Fruit fly (Drosophila melanogaster): ENCODE data around the gene Gr28b.
A peak's percentile ranks its signal among the peaks of the same experiment; 100 is the strongest.

Gene Gr28b

DNA sequence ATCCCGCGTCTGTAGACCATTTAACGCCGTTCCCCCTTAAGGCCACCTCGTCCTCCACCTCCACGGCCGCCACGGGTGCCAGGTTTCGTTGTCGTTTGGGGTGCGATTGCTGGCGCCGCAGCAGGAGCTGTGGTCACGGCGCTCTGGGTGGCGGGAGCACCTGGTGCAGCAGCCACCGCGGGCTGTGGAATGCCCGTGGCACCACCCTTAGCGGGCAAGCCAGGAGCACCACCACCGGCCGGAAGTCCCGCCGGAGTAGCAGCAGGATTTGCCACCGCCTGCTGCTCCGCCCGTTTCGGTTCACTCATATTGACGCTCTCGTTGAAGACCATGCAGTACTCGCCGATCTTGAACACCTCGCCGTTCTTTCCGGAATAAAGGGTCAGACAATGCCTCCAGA, 53.0 kb downstream of the Gr28b start (continued):
- TF ChIP-seq repo (GFP tag; optimal IDR thresholded peaks at IDR 0.05) (peak; percentile 22), CG2875 (GFP tag; optimal IDR thresholded peaks at IDR 0.05) (no peak), pho (GFP tag; optimal IDR thresholded peaks at IDR 0.05) (no peak), tin (GFP tag; optimal IDR thresholded peaks at IDR 0.05) (no peak), bowl (GFP tag; IDR thresholded peaks at IDR 0.05) (no peak), nom (GFP tag; optimal IDR thresholded peaks at IDR 0.05) (no peak), CkIIα-i1 (GFP tag; IDR thresholded peaks at IDR 0.05) (no peak), wdn (GFP tag; IDR thresholded peaks at IDR 0.05) (no peak), CG9817 (tag; optimal IDR thresholded peaks at IDR 0.05) (no peak), CG11504 (tag; optimal IDR thresholded peaks at IDR 0.05) (no peak), cas (GFP tag; IDR thresholded peaks at IDR 0.05) (peak; percentile 12; the same call in 1 of the 2 replicates), trem (tag; optimal IDR thresholded peaks at IDR 0.05) (no peak), hkb (optimal IDR thresholded peaks at IDR 0.05) (no peak), hkb (GFP tag; IDR thresholded peaks at IDR 0.05) (0 out of 2 replicates have a peak, but pooled peaks have one; percentile 19), CG1832 (GFP tag; optimal IDR thresholded peaks at IDR 0.05) (peak; percentile 16), CG17829 (tag; optimal IDR thresholded peaks at IDR 0.05) (no peak), prd (optimal IDR thresholded peaks at IDR 0.05) (no peak), prd (GFP tag; IDR thresholded peaks at IDR 0.05) (0 out of 3 replicates have a peak, but pooled peaks have one; percentile 15), CG4707 (GFP tag; optimal IDR thresholded peaks at IDR 0.05) (no peak), ara (GFP tag; IDR thresholded peaks at IDR 0.05) (0 out of 2 replicates have a peak, but pooled peaks have one; percentile 29), CG6791 (GFP tag; IDR thresholded peaks at IDR 0.05; ENCODE audit: partially characterized antibody) (0 out of 3 replicates have a peak, but pooled peaks have one; percentile 38), Bteb2 (GFP tag; optimal IDR thresholded peaks at IDR 0.05) (no peak), dati (GFP tag; IDR thresholded peaks at IDR 0.05) (no peak), hb (GFP tag; IDR thresholded peaks at IDR 0.05; ENCODE audit: partially characterized antibody) (no peak), CG11247 (GFP tag; IDR thresholded peaks at IDR 0.05) (peak; percentile 24; the same call in 1 of the 2 replicates), caup (GFP tag; optimal IDR thresholded peaks at IDR 0.05; ENCODE audit: severe bottlenecking) (no peak), CG5245 (GFP tag; optimal IDR thresholded peaks at IDR 0.05) (no peak), Dref (GFP tag; IDR thresholded peaks at IDR 0.05) (peak; percentile 14; the same call in 1 of the 2 replicates), CG10366 (GFP tag; IDR thresholded peaks at IDR 0.05) (no peak), CG16863 (GFP tag; optimal IDR thresholded peaks at IDR 0.05) (no peak), CG32767 (GFP tag; IDR thresholded peaks at IDR 0.05) (no peak), ewg (GFP tag; optimal IDR thresholded peaks at IDR 0.05) (no peak), CG6254 (GFP tag; optimal IDR thresholded peaks at IDR 0.05) (no peak), chm (GFP tag; IDR thresholded peaks at IDR 0.05) (peak; percentile 58; the same call in 1 of the 2 replicates), zfh1 (GFP tag; IDR thresholded peaks at IDR 0.05) (0 out of 3 replicates have a peak, but pooled peaks have one; percentile 11), CG1603 (tag; optimal IDR thresholded peaks at IDR 0.05) (no peak), CG11723 (GFP tag; optimal IDR thresholded peaks at IDR 0.05) (no peak), cg (GFP tag; optimal IDR thresholded peaks at IDR 0.05) (no peak), chif (GFP tag; optimal IDR thresholded peaks at IDR 0.05) (no peak), tgo (GFP tag; IDR thresholded peaks at IDR 0.05) (no peak), Optix (GFP tag; IDR thresholded peaks at IDR 0.05) (no peak), CG10321 (GFP tag; IDR thresholded peaks at IDR 0.05) (no peak), CG12155 (GFP tag; optimal IDR thresholded peaks at IDR 0.05) (no peak), fu2 (GFP tag; optimal IDR thresholded peaks at IDR 0.05) (no peak), CG13775 (GFP tag; optimal IDR thresholded peaks at IDR 0.05) (no peak), CG34224 (GFP tag; IDR thresholded peaks at IDR 0.05; ENCODE audit: partially characterized antibody) (no peak), Bgb (GFP tag; IDR thresholded peaks at IDR 0.05; ENCODE audit: partially characterized antibody) (0 out of 2 replicates have a peak, but pooled peaks have one; percentile 9), Kr (GFP tag; optimal IDR thresholded peaks at IDR 0.05) (no peak), Fer1 (GFP tag; optimal IDR thresholded peaks at IDR 0.05) (no peak), HLH3B (GFP tag; IDR thresholded peaks at IDR 0.05) (no peak), CG6175 (GFP tag; IDR thresholded peaks at IDR 0.05) (no peak)
